Worm (Caenorhabditis elegans): ENCODE measurements around the gene R11A8.1.

R11A8.1 gene

ce11 chrIV:10403193-10404058 lies 46.5 kb upstream of the R11A8.1 start, which contains the start of gene gpa-7 (continued):
- TF ChIP-seq grh-1 (GFP tag; IDR thresholded peaks at IDR 0.05), result no peak
- peak; percentile 73 for TF ChIP-seq snu-23 (GFP tag; optimal IDR thresholded peaks at IDR 0.05)
- TF ChIP-seq ceh-82 (tag; optimal IDR thresholded peaks at IDR 0.05), result peak in 2 of 3 experiments; percentile 54 to 65
- TF ChIP-seq nhr-11 (tag; optimal IDR thresholded peaks at IDR 0.05), result no peak
- peak; percentile 32 for TF ChIP-seq mep-1 (tag; optimal IDR thresholded peaks at IDR 0.05)
- no peak for TF ChIP-seq C04F5.9 (tag; optimal IDR thresholded peaks at IDR 0.05)
- TF ChIP-seq lin-13 (GFP tag; optimal IDR thresholded peaks at IDR 0.05), result no peak
- TF ChIP-seq nhr-71 (tag; optimal IDR thresholded peaks at IDR 0.05), result peak; percentile 86

DNA sequence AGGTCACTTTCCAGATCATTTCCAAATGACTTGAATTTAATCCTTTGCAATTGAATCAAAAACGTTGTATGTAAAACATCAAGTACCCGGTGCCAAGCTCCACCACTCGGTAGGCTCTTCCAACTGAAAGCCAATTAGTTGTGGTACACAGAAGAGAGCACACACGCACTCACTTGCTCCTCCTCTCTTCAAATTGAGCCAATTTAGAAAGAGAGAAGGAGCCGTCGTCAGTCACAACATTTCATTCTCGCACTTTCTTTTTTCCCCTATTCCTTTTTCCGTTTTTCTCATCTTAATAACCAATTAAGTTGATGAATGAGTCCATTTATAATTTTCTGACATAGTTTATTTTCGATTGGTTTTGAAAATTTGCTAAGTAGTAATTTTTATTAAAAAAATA lies 41.3 kb upstream of the R11A8.1 start:
- TF ChIP-seq hlh-17 (GFP tag; optimal IDR thresholded peaks at IDR 0.05; ENCODE audit: borderline replicate concordance) (no peak), sptf-1 (tag; optimal IDR thresholded peaks at IDR 0.05) (no peak), ceh-63 (GFP tag; optimal IDR thresholded peaks at IDR 0.05) (peak; percentile 12), lin-14 (GFP tag; optimal IDR thresholded peaks at IDR 0.05) (peak; percentile 78), pax-3 (tag; optimal IDR thresholded peaks at IDR 0.05) (no peak), unc-130 (tag; optimal IDR thresholded peaks at IDR 0.05) (no peak), lsy-2 (tag; optimal IDR thresholded peaks at IDR 0.05) (peak in 1 of 2 experiments; percentile 19), nhr-20 (tag; optimal IDR thresholded peaks at IDR 0.05) (no peak), ceh-8 (GFP tag; optimal IDR thresholded peaks at IDR 0.05) (peak; percentile 63), grh-1 (GFP tag; IDR thresholded peaks at IDR 0.05) (no peak), Y116A8C.19 (tag; optimal IDR thresholded peaks at IDR 0.05; ENCODE audit: borderline replicate concordance) (no peak), C34B4.2 (tag; optimal IDR thresholded peaks at IDR 0.05) (no peak), egl-27 (tag; optimal IDR thresholded peaks at IDR 0.05) (no peak), nhr-47 (tag; optimal IDR thresholded peaks at IDR 0.05) (peak; percentile 34), tbx-2 (tag; optimal IDR thresholded peaks at IDR 0.05) (peak; percentile 17), pag-3 (tag; optimal IDR thresholded peaks at IDR 0.05; ENCODE audit: borderline replicate concordance, insufficient read depth) (no peak), elt-3 (tag; optimal IDR thresholded peaks at IDR 0.05) (no peak), fkh-10 (GFP tag; optimal IDR thresholded peaks at IDR 0.05) (peak; percentile 12), nhr-237 (tag; optimal IDR thresholded peaks at IDR 0.05) (no peak), nhr-71 (tag; optimal IDR thresholded peaks at IDR 0.05) (peak; percentile 46)

ce11 chrIV:10396827-10397226 lies 39.9 kb upstream of the R11A8.1 start:
- TF ChIP-seq zip-4 (GFP tag; optimal IDR thresholded peaks at IDR 0.05) (no peak), lsy-2 (tag; optimal IDR thresholded peaks at IDR 0.05) (no peak), nhr-237 (tag; optimal IDR thresholded peaks at IDR 0.05) (no peak), efl-3 (GFP tag; optimal IDR thresholded peaks at IDR 0.05) (no peak), xbp-1 (tag; optimal IDR thresholded peaks at IDR 0.05) (no peak), fos-1 (tag; optimal IDR thresholded peaks at IDR 0.05) (no peak), tbx-2 (tag; optimal IDR thresholded peaks at IDR 0.05) (peak; percentile 3), lin-14 (GFP tag; optimal IDR thresholded peaks at IDR 0.05) (peak; percentile 77), mef-2 (tag; optimal IDR thresholded peaks at IDR 0.05) (no peak), snpc-4 (tag; optimal IDR thresholded peaks at IDR 0.05) (no peak), lin-13 (GFP tag; optimal IDR thresholded peaks at IDR 0.05) (no peak), C16A3.4 (tag; optimal IDR thresholded peaks at IDR 0.05) (no peak), nhr-11 (tag; optimal IDR thresholded peaks at IDR 0.05) (no peak), dpl-1 (GFP tag; optimal IDR thresholded peaks at IDR 0.05) (no peak), lir-3 (tag; optimal IDR thresholded peaks at IDR 0.05; ENCODE audit: poor library complexity) (no peak), nhr-90 (tag; optimal IDR thresholded peaks at IDR 0.05; ENCODE audit: poor library complexity) (no peak), nhr-85 (tag) (no peak), nhr-20 (tag; optimal IDR thresholded peaks at IDR 0.05) (no peak), efl-1 (optimal IDR thresholded peaks at IDR 0.05) (no peak), efl-1 (GFP tag; optimal IDR thresholded peaks at IDR 0.05 in 1 of 2) (no peak), mab-9 (GFP tag; IDR thresholded peaks at IDR 0.05) (no peak), nhr-47 (tag; optimal IDR thresholded peaks at IDR 0.05) (peak; percentile 14), fkh-8 (tag; optimal IDR thresholded peaks at IDR 0.05) (peak; percentile 44), snu-23 (GFP tag; optimal IDR thresholded peaks at IDR 0.05) (no peak), sup-37 (GFP tag; optimal IDR thresholded peaks at IDR 0.05) (no peak), tlp-1 (tag; optimal IDR thresholded peaks at IDR 0.05) (no peak), pqm-1 (tag; optimal IDR thresholded peaks at IDR 0.05) (no peak), ceh-90 (tag; optimal IDR thresholded peaks at IDR 0.05) (no peak), nhr-76 (tag; optimal IDR thresholded peaks at IDR 0.05) (no peak)

Measured in whole organism, L1 larva.